Fruit fly (Drosophila melanogaster) whole organism, embryonic: ENCODE data around the gene SkpA.

Source experiments
- Abd-B ChIP-seq: fragments of 200-800 bp; sonication (Bioruptor generic); optimal IDR thresholded peaks from 2 replicates; lab custom pipeline; 2018; ENCODE audit warnings: missing biosample characterization, mild to moderate bottlenecking, missing genetic modification characterization, moderate library complexity
- Blimp-1 ChIP-seq: fragments of 200-800 bp; sonication (Bioruptor generic); optimal IDR thresholded peaks from 3 replicates; lab custom pipeline; 2018; ENCODE audit warnings: missing biosample characterization, missing genetic modification characterization, mild to moderate bottlenecking, moderate library complexity, missing genetic modification reagents
- Bteb2 ChIP-seq: fragments of 200-800 bp; sonication (Bioruptor generic); optimal IDR thresholded peaks from 2 replicates; lab custom pipeline; 2016; ENCODE audit warnings: missing biosample characterization, missing genetic modification characterization
- CG10543 ChIP-seq: fragments of 200-800 bp; sonication (Bioruptor generic); optimal IDR thresholded peaks from 3 replicates; lab custom pipeline; 2017; ENCODE audit warnings: missing biosample characterization, mild to moderate bottlenecking, missing genetic modification characterization, moderate library complexity
- CG14050 ChIP-seq: fragments of 200-800 bp; sonication (Bioruptor generic); IDR thresholded peaks from 3 replicates; pipeline ENCODE4 v1.3.6; 2022; ENCODE audit warnings: missing biosample characterization, missing genetic modification characterization
- CG15514 ChIP-seq: fragments of 200-800 bp; sonication (Bioruptor generic); optimal IDR thresholded peaks from 3 replicates; lab custom pipeline; 2017; ENCODE audit warnings: missing biosample characterization, missing genetic modification characterization, mild to moderate bottlenecking, moderate library complexity, missing genetic modification reagents
- CG17186 ChIP-seq: fragments of 200-800 bp; sonication (Bioruptor generic); optimal IDR thresholded peaks from 3 replicates; lab custom pipeline; 2017; ENCODE audit warnings: missing biosample characterization, missing genetic modification reagents, missing genetic modification characterization
- CG3995 ChIP-seq: fragments of 200-800 bp; sonication (Bioruptor generic); optimal IDR thresholded peaks from 3 replicates; lab custom pipeline; 2016; ENCODE audit warnings: missing biosample characterization, missing genetic modification characterization
- CG4328 ChIP-seq: fragments of 200-800 bp; sonication (Bioruptor generic); optimal IDR thresholded peaks from 3 replicates; lab custom pipeline; 2017; ENCODE audit warnings: missing biosample characterization, missing genetic modification reagents, missing genetic modification characterization
- CG6791 ChIP-seq: fragments of 200-800 bp; sonication (Bioruptor generic); IDR thresholded peaks from 3 replicates; pipeline ENCODE4 v1.3.6; 2022; ENCODE audit warnings: missing biosample characterization, missing genetic modification characterization; ENCODE audit not compliant: partially characterized antibody
- CG9437 ChIP-seq: fragments of 200-800 bp; sonication (Bioruptor generic); optimal IDR thresholded peaks from 2 replicates; lab custom pipeline; 2018; ENCODE audit warnings: missing biosample characterization, mild to moderate bottlenecking, missing genetic modification characterization
- CG9817 ChIP-seq: fragments of 200-800 bp; sonication (Bioruptor generic); optimal IDR thresholded peaks from 2 replicates; lab custom pipeline; 2018; ENCODE audit warnings: missing biosample characterization, mild to moderate bottlenecking, missing genetic modification characterization, moderate library complexity
- CG9932 ChIP-seq: fragments of 200-800 bp; sonication (Bioruptor generic); IDR thresholded peaks from 2 replicates; pipeline ENCODE4 v1.3.6; 2022; ENCODE audit warnings: missing biosample characterization, missing genetic modification characterization
- Camta ChIP-seq: fragments of 200-800 bp; sonication (Bioruptor generic); optimal IDR thresholded peaks from 2 replicates; lab custom pipeline; 2016; ENCODE audit warnings: missing biosample characterization, missing genetic modification characterization
- Dad ChIP-seq: fragments of 200-800 bp; sonication (Bioruptor generic); optimal IDR thresholded peaks from 3 replicates; lab custom pipeline; 2016; ENCODE audit warnings: missing biosample characterization, missing genetic modification characterization
- Dek ChIP-seq: fragments of 200-800 bp; sonication (Bioruptor generic); optimal IDR thresholded peaks from 3 replicates; lab custom pipeline; 2019; ENCODE audit warnings: missing biosample characterization, mild to moderate bottlenecking, missing genetic modification characterization, moderate library complexity
- HLHmδ ChIP-seq: fragments of 200-800 bp; sonication (Bioruptor generic); optimal IDR thresholded peaks from 2 replicates; lab custom pipeline; 2018; ENCODE audit warnings: missing biosample characterization, mild to moderate bottlenecking, missing genetic modification characterization, moderate library complexity
- Hey ChIP-seq: fragments of 200-800 bp; sonication (Bioruptor generic); optimal IDR thresholded peaks from 3 replicates; lab custom pipeline; 2018; ENCODE audit warnings: missing biosample characterization, mild to moderate bottlenecking, missing genetic modification characterization
- Hr3 ChIP-seq: fragments of 200-800 bp; sonication (Bioruptor generic); optimal IDR thresholded peaks from 3 replicates; lab custom pipeline; 2016; ENCODE audit warnings: missing biosample characterization, missing genetic modification characterization
- Hr78 ChIP-seq, 2 experiments: fragments of 200-800 bp in 1 of 2; fragments of >200 bp in 1 of 2; sonication (Bioruptor generic) in 1 of 2; optimal IDR thresholded peaks; 2 replicates each; lab custom pipeline; 2017 to 2019; ENCODE audit warnings: missing biosample characterization in 2 of 2, missing genetic modification characterization in 2 of 2, mild to moderate bottlenecking in 1 of 2, moderate library complexity in 1 of 2
- NFAT ChIP-seq: fragments of 200-800 bp; sonication (Bioruptor generic); IDR thresholded peaks from 2 replicates; pipeline ENCODE4 v1.3.6; 2022; ENCODE audit warnings: missing biosample characterization, missing genetic modification characterization
- PHDP ChIP-seq: fragments of 200-800 bp; sonication (Bioruptor generic); optimal IDR thresholded peaks from 3 replicates; lab custom pipeline; 2018; ENCODE audit warnings: missing biosample characterization, mild to moderate bottlenecking, missing genetic modification characterization, moderate library complexity
- Pdp1 ChIP-seq, 2 experiments: fragments of 200-800 bp; sonication (Bioruptor generic); optimal IDR thresholded peaks; 3 replicates each; lab custom pipeline; 2016; ENCODE audit warnings: missing biosample characterization in 2 of 2, missing genetic modification characterization in 2 of 2, mild to moderate bottlenecking in 1 of 2, moderate library complexity in 1 of 2
- Sin3A ChIP-seq: fragments of >200 bp; optimal IDR thresholded peaks from 2 replicates; lab custom pipeline; 2018
- aop ChIP-seq: fragments of 200-800 bp; sonication (Bioruptor generic); IDR thresholded peaks from 2 replicates; pipeline ENCODE4 v1.3.6; 2022; ENCODE audit warnings: missing biosample characterization, missing genetic modification characterization
- ap ChIP-seq: fragments of 200-800 bp; sonication (Bioruptor generic); IDR thresholded peaks from 2 replicates; pipeline ENCODE4 v1.3.6; 2022; ENCODE audit warnings: missing biosample characterization, missing genetic modification characterization
- ato ChIP-seq: fragments of 200-800 bp; sonication (Bioruptor generic); IDR thresholded peaks from 2 replicates; pipeline ENCODE4 v1.3.6; 2022; ENCODE audit warnings: missing biosample characterization, missing genetic modification characterization; ENCODE audit not compliant: partially characterized antibody
- cg ChIP-seq: fragments of 200-800 bp; sonication (Bioruptor generic); optimal IDR thresholded peaks from 3 replicates; lab custom pipeline; 2019; ENCODE audit warnings: missing biosample characterization, mild to moderate bottlenecking, missing genetic modification characterization, moderate library complexity
- crol ChIP-seq: fragments of 200-800 bp; sonication (Bioruptor generic); IDR thresholded peaks from 2 replicates; pipeline ENCODE4 v1.3.6; 2022; ENCODE audit warnings: missing biosample characterization, missing genetic modification characterization
- dati ChIP-seq: fragments of 200-800 bp; sonication (Bioruptor generic); IDR thresholded peaks from 2 replicates; pipeline ENCODE4 v1.3.6; 2022; ENCODE audit warnings: missing biosample characterization, missing genetic modification characterization
- dimm ChIP-seq: fragments of 200-800 bp; sonication (Bioruptor generic); IDR thresholded peaks from 2 replicates; pipeline ENCODE4 v1.3.6; 2022; ENCODE audit warnings: missing biosample characterization, missing genetic modification characterization
- disco-r ChIP-seq: fragments of 200-800 bp; sonication (Bioruptor generic); optimal IDR thresholded peaks from 2 replicates; lab custom pipeline; 2016; ENCODE audit warnings: missing biosample characterization, missing genetic modification characterization
- esg ChIP-seq: fragments of 200-800 bp; sonication (Bioruptor generic); conservative IDR thresholded peaks from 2 replicates; pipeline ENCODE4 v1.3.6; 2022; ENCODE audit warnings: missing biosample characterization, missing genetic modification characterization
- fd64A ChIP-seq: fragments of 200-800 bp; sonication (Bioruptor generic); optimal IDR thresholded peaks from 3 replicates; lab custom pipeline; 2018; ENCODE audit warnings: missing biosample characterization, mild to moderate bottlenecking, missing genetic modification characterization
- gem ChIP-seq: fragments of 200-800 bp; sonication (Bioruptor generic); optimal IDR thresholded peaks from 2 replicates; lab custom pipeline; 2019; ENCODE audit warnings: missing biosample characterization, mild to moderate bottlenecking, missing genetic modification characterization, moderate library complexity
- gt ChIP-seq: fragments of 200-800 bp; sonication (Bioruptor generic); IDR thresholded peaks from 2 replicates; pipeline ENCODE4 v1.3.6; 2022; ENCODE audit warnings: missing biosample characterization, missing genetic modification characterization
- kni ChIP-seq: fragments of 200-800 bp; sonication (Bioruptor generic); optimal IDR thresholded peaks from 3 replicates; lab custom pipeline; 2017; ENCODE audit warnings: mild to moderate bottlenecking, missing biosample characterization, missing genetic modification reagents, missing genetic modification characterization
- lab ChIP-seq: fragments of 200-800 bp; sonication (Bioruptor generic); optimal IDR thresholded peaks from 3 replicates; lab custom pipeline; 2017; ENCODE audit warnings: missing biosample characterization, missing genetic modification characterization, mild to moderate bottlenecking, moderate library complexity, missing genetic modification reagents
- luna ChIP-seq: fragments of 200-800 bp; sonication (Bioruptor generic); optimal IDR thresholded peaks from 2 replicates; lab custom pipeline; 2016; ENCODE audit warnings: missing biosample characterization, missing genetic modification characterization
- odd ChIP-seq: fragments of 200-800 bp; sonication (Bioruptor generic); optimal IDR thresholded peaks from 2 replicates; lab custom pipeline; 2017; ENCODE audit warnings: missing biosample characterization, mild to moderate bottlenecking, missing genetic modification characterization
- onecut ChIP-seq: fragments of 200-800 bp; sonication (Bioruptor generic); IDR thresholded peaks from 2 replicates; pipeline ENCODE4 v1.3.6; 2022; ENCODE audit warnings: missing biosample characterization, missing genetic modification characterization
- pan ChIP-seq, 4 experiments: fragments of >200 bp in 3 of 4; fragments of 200-800 bp in 1 of 4; sonication (Bioruptor generic) in 1 of 4; optimal IDR thresholded peaks in 3 of 4; IDR thresholded peaks in 1 of 4; 2 replicates each; pipeline versions ENCODE4 v1.3.6 to Lab custom; 2017 to 2022; ENCODE audit warnings: missing biosample characterization in 2 of 4, missing genetic modification characterization in 2 of 4, mixed read lengths in 1 of 4
- prd ChIP-seq, 3 experiments: fragments of >200 bp in 2 of 3; fragments of 200-800 bp in 1 of 3; sonication (Bioruptor generic) in 1 of 3; optimal IDR thresholded peaks in 2 of 3; IDR thresholded peaks in 1 of 3; 2 replicates in 2 of 3; 3 replicates in 1 of 3; pipeline versions ENCODE4 v1.3.6 to Lab custom; 2017 to 2022; ENCODE audit warnings: missing biosample characterization in 1 of 3, missing genetic modification characterization in 1 of 3
- scrt ChIP-seq: fragments of 200-800 bp; sonication (Bioruptor generic); optimal IDR thresholded peaks from 2 replicates; lab custom pipeline; 2018; ENCODE audit warnings: missing biosample characterization, mild to moderate bottlenecking, missing genetic modification characterization, moderate library complexity
- slou ChIP-seq: fragments of 200-800 bp; sonication (Bioruptor generic); optimal IDR thresholded peaks from 3 replicates; lab custom pipeline; 2016; ENCODE audit warnings: missing biosample characterization, missing genetic modification characterization
- tll ChIP-seq, 2 experiments: fragments of 200-800 bp in 1 of 2; fragments of >200 bp in 1 of 2; sonication (Bioruptor generic) in 1 of 2; optimal IDR thresholded peaks; 2 replicates each; lab custom pipeline; 2017 to 2019; ENCODE audit warnings: missing biosample characterization in 2 of 2, missing genetic modification characterization in 2 of 2, mild to moderate bottlenecking in 1 of 2, moderate library complexity in 1 of 2
- yki ChIP-seq: fragments of >200 bp; optimal IDR thresholded peaks from 3 replicates; lab custom pipeline; 2018

The SkpA gene

dm6 chrX:692811-693764 is 37.2 kb downstream of the SkpA start (continued):
- TF ChIP-seq cg, result peak; percentile 76
- TF ChIP-seq NFAT (GFP tag; lab: Robert Waterston, UW), result no peak
- TF ChIP-seq slou (GFP tag; lab: Kevin White, UChicago), result no peak
- no peak for TF ChIP-seq CG3995
- no peak for TF ChIP-seq disco-r (GFP tag; lab: Kevin White, UChicago)
- TF ChIP-seq dimm, result no peak
- no peak for TF ChIP-seq Abd-B (GFP tag; lab: Kevin White, UChicago)
- peak; percentile 78 for TF ChIP-seq crol (GFP tag; lab: Robert Waterston, UW)
- TF ChIP-seq CG9817 (tag; lab: Kevin White, UChicago), result no peak
- TF ChIP-seq CG6791 (GFP tag; lab: Robert Waterston, UW), result 0 out of 3 replicates have a peak, but pooled peaks have one; percentile 6
- TF ChIP-seq CG10543, result no peak
- TF ChIP-seq esg (GFP tag; lab: Robert Waterston, UW), result no peak
- peak in 1 of 2 experiments; percentile 40 for TF ChIP-seq pan (optimal IDR thresholded peaks at IDR 0.05; lab: Kevin White, UChicago)
- no peak for TF ChIP-seq pan (GFP tag; optimal IDR thresholded peaks at IDR 0.05 in 1 of 2, IDR thresholded peaks at IDR 0.05 in 1 of 2)
- TF ChIP-seq odd (GFP tag; lab: Kevin White, UChicago), result no peak
- TF ChIP-seq yki, result no peak
- TF ChIP-seq onecut (GFP tag; lab: Robert Waterston, UW), result no peak
- no peak for TF ChIP-seq luna (GFP tag; lab: Kevin White, UChicago)
- no peak for TF ChIP-seq dati (GFP tag; lab: Robert Waterston, UW)
- TF ChIP-seq ap (GFP tag; lab: Robert Waterston, UW), result no peak
- TF ChIP-seq PHDP (tag; lab: Kevin White, UChicago), result no peak
- no peak for TF ChIP-seq CG9437 (GFP tag; lab: Kevin White, UChicago)
- no peak for TF ChIP-seq CG14050 (GFP tag; lab: Robert Waterston, UW)
- no peak for TF ChIP-seq fd64A (GFP tag; lab: Kevin White, UChicago)
- TF ChIP-seq HLHmδ (GFP tag; lab: Kevin White, UChicago), result peak; percentile 10
- TF ChIP-seq prd (optimal IDR thresholded peaks at IDR 0.05; lab: Kevin White, UChicago), result no peak
- no peak for TF ChIP-seq prd (GFP tag; IDR thresholded peaks at IDR 0.05; lab: Robert Waterston, UW)
- no peak for TF ChIP-seq aop (GFP tag; lab: Robert Waterston, UW)
- TF ChIP-seq gt (GFP tag; lab: Robert Waterston, UW), result no peak
- peak; percentile 15 for TF ChIP-seq gem (tag; lab: Kevin White, UChicago)
- TF ChIP-seq kni (GFP tag; lab: Kevin White, UChicago), result peak; percentile 80
- TF ChIP-seq Pdp1 (GFP tag; optimal IDR thresholded peaks at IDR 0.05; lab: Kevin White, UChicago), result peak in 1 of 2 experiments; percentile 0
- no peak for TF ChIP-seq CG4328
- TF ChIP-seq Camta (GFP tag; lab: Kevin White, UChicago), result no peak
- TF ChIP-seq CG17186 (GFP tag; lab: Kevin White, UChicago), result no peak
- no peak for TF ChIP-seq ato
- no peak for TF ChIP-seq Blimp-1 (GFP tag; lab: Kevin White, UChicago)
- no peak for TF ChIP-seq CG15514
- no peak for TF ChIP-seq scrt (GFP tag; lab: Kevin White, UChicago)
- no peak for TF ChIP-seq CG9932 (GFP tag; lab: Robert Waterston, UW)
- no peak for TF ChIP-seq lab (GFP tag; lab: Kevin White, UChicago)
- no peak for TF ChIP-seq Sin3A
- TF ChIP-seq tll (GFP tag; optimal IDR thresholded peaks at IDR 0.05; lab: Kevin White, UChicago), result peak in 1 of 2 experiments; percentile 67
- no peak for TF ChIP-seq Hey
- no peak for TF ChIP-seq Dad (GFP tag; lab: Kevin White, UChicago)
- TF ChIP-seq Hr78 (GFP tag; optimal IDR thresholded peaks at IDR 0.05; lab: Kevin White, UChicago), result peak in 1 of 2 experiments; percentile 33
- TF ChIP-seq Dek (tag; lab: Kevin White, UChicago), result no peak
- no peak for TF ChIP-seq Hr3 (GFP tag; lab: Kevin White, UChicago)
- TF ChIP-seq Bteb2 (GFP tag; lab: Kevin White, UChicago), result no peak
